Worm (Caenorhabditis elegans) whole organism, mixed stage, embryonic: ENCODE data around the gene W05B2.2.

ENCODE experiments used
- M03D4.4 ChIP-seq: sonication (generic microtip); optimal IDR thresholded peaks from 2 replicates; lab custom pipeline; 2017; ENCODE audit warnings: mild to moderate bottlenecking, missing genetic modification characterization, missing compliant biosample characterization
- blmp-1 ChIP-seq: fragments of 150-350 bp; optimal IDR thresholded peaks from 2 replicates; lab custom pipeline; 2014; ENCODE audit warnings: missing biosample characterization, missing genetic modification characterization
- ceh-39 ChIP-seq: fragments of 150-350 bp; optimal IDR thresholded peaks from 2 replicates; lab custom pipeline; 2014; ENCODE audit warnings: missing biosample characterization, missing genetic modification characterization
- ceh-43 ChIP-seq: fragments of 200-800 bp; sonication (Bioruptor generic); optimal IDR thresholded peaks from 2 replicates; lab custom pipeline; 2018; ENCODE audit warnings: mild to moderate bottlenecking, missing genetic modification characterization, moderate library complexity, missing compliant biosample characterization
- ces-1 ChIP-seq: fragments of 150-350 bp; optimal IDR thresholded peaks from 2 replicates; lab custom pipeline; 2014; ENCODE audit warnings: missing biosample characterization, missing genetic modification reagents, missing genetic modification characterization
- cnd-1 ChIP-seq: fragments of 200-800 bp; sonication (Bioruptor generic); optimal IDR thresholded peaks from 2 replicates; lab custom pipeline; 2018; ENCODE audit warnings: mild to moderate bottlenecking, missing genetic modification characterization, missing compliant biosample characterization
- drap-1 ChIP-seq: fragments of 200-800 bp; sonication (Bioruptor generic); optimal IDR thresholded peaks from 3 replicates; lab custom pipeline; 2018; ENCODE audit warnings: mild to moderate bottlenecking, missing genetic modification characterization, missing compliant biosample characterization
- elt-1 ChIP-seq: sonication (generic microtip); optimal IDR thresholded peaks from 2 replicates; lab custom pipeline; 2017; ENCODE audit warnings: missing genetic modification characterization, mild to moderate bottlenecking, missing compliant biosample characterization, antibody characterized with exemption, moderate library complexity, borderline replicate concordance; ENCODE audit not compliant: insufficient read depth
- elt-3 ChIP-seq: fragments of 150-350 bp; optimal IDR thresholded peaks from 2 replicates; lab custom pipeline; 2014; ENCODE audit warnings: missing biosample characterization, missing genetic modification characterization
- flh-1 ChIP-seq: fragments of 200-800 bp; sonication (Bioruptor generic); optimal IDR thresholded peaks from 2 replicates; lab custom pipeline; 2018; ENCODE audit warnings: mild to moderate bottlenecking, missing genetic modification characterization, moderate library complexity, missing compliant biosample characterization
- ham-2 ChIP-seq: fragments of 200-800 bp; sonication (Bioruptor generic); optimal IDR thresholded peaks from 2 replicates; lab custom pipeline; 2018; ENCODE audit warnings: mild to moderate bottlenecking, missing genetic modification characterization, missing compliant biosample characterization
- hlh-1 ChIP-seq: fragments of 150-350 bp; optimal IDR thresholded peaks from 2 replicates; lab custom pipeline; 2014; ENCODE audit warnings: missing biosample characterization, missing genetic modification reagents, missing genetic modification characterization
- lin-32 ChIP-seq: fragments of 200-800 bp; sonication (Bioruptor generic); optimal IDR thresholded peaks from 2 replicates; lab custom pipeline; 2018; ENCODE audit warnings: mild to moderate bottlenecking, missing genetic modification characterization, missing compliant biosample characterization
- lsy-2 ChIP-seq: fragments of 150-350 bp; optimal IDR thresholded peaks from 2 replicates; lab custom pipeline; 2014; ENCODE audit warnings: missing biosample characterization, missing genetic modification characterization
- mab-5 ChIP-seq: fragments of 150-350 bp; optimal IDR thresholded peaks from 2 replicates; lab custom pipeline; 2014; ENCODE audit warnings: missing biosample characterization, missing genetic modification characterization
- mls-2 ChIP-seq: sonication (generic microtip); optimal IDR thresholded peaks from 2 replicates; lab custom pipeline; 2016; ENCODE audit warnings: mild to moderate bottlenecking, missing genetic modification characterization, moderate library complexity, missing compliant biosample characterization
- nhr-12 ChIP-seq: fragments of 150-350 bp; optimal IDR thresholded peaks from 2 replicates; lab custom pipeline; 2014; ENCODE audit warnings: missing biosample characterization, missing genetic modification characterization
- nhr-2 ChIP-seq: fragments of 150-350 bp; optimal IDR thresholded peaks from 2 replicates; lab custom pipeline; 2014; ENCODE audit warnings: missing biosample characterization, missing genetic modification characterization
- nhr-237 ChIP-seq: fragments of 150-350 bp; optimal IDR thresholded peaks from 2 replicates; lab custom pipeline; 2014; ENCODE audit warnings: missing biosample characterization, missing genetic modification characterization
- nhr-76 ChIP-seq: sonication (generic microtip); optimal IDR thresholded peaks from 2 replicates; lab custom pipeline; 2017; ENCODE audit warnings: missing biosample characterization, missing genetic modification characterization
- sem-2 ChIP-seq: fragments of 200-800 bp; sonication (Bioruptor generic); optimal IDR thresholded peaks from 2 replicates; lab custom pipeline; 2018; ENCODE audit warnings: mild to moderate bottlenecking, missing genetic modification characterization, missing compliant biosample characterization
- snpc-4 ChIP-seq: fragments of 150-350 bp; optimal IDR thresholded peaks from 2 replicates; lab custom pipeline; 2014; ENCODE audit warnings: missing biosample characterization, missing genetic modification characterization
- sptf-1 ChIP-seq: sonication (generic microtip); optimal IDR thresholded peaks from 2 replicates; lab custom pipeline; 2017; ENCODE audit warnings: mild to moderate bottlenecking, missing genetic modification characterization, moderate library complexity, missing compliant biosample characterization
- tbx-8 ChIP-seq: fragments of 200-800 bp; sonication (Bioruptor generic); optimal IDR thresholded peaks from 2 replicates; lab custom pipeline; 2018; ENCODE audit warnings: mild to moderate bottlenecking, missing genetic modification characterization, moderate library complexity, missing compliant biosample characterization
- unc-120 ChIP-seq: sonication (generic microtip); optimal IDR thresholded peaks from 2 replicates; lab custom pipeline; 2017; ENCODE audit warnings: missing genetic modification characterization, missing compliant biosample characterization; ENCODE audit not compliant: poor library complexity, severe bottlenecking
- unc-39 ChIP-seq: fragments of 150-350 bp; optimal IDR thresholded peaks from 2 replicates; lab custom pipeline; 2014; ENCODE audit warnings: missing biosample characterization, missing genetic modification characterization
- unc-62 ChIP-seq: fragments of 150-350 bp; optimal IDR thresholded peaks from 2 replicates; lab custom pipeline; 2014; ENCODE audit warnings: missing biosample characterization, missing genetic modification reagents, missing genetic modification characterization
- zip-8 ChIP-seq: fragments of 150-350 bp; optimal IDR thresholded peaks from 2 replicates; lab custom pipeline; 2014; ENCODE audit warnings: missing biosample characterization, missing genetic modification characterization
- ztf-11 ChIP-seq: fragments of 150-350 bp; optimal IDR thresholded peaks from 2 replicates; lab custom pipeline; 2014; ENCODE audit warnings: missing biosample characterization, missing genetic modification characterization

W05B2.2 gene

DNA sequence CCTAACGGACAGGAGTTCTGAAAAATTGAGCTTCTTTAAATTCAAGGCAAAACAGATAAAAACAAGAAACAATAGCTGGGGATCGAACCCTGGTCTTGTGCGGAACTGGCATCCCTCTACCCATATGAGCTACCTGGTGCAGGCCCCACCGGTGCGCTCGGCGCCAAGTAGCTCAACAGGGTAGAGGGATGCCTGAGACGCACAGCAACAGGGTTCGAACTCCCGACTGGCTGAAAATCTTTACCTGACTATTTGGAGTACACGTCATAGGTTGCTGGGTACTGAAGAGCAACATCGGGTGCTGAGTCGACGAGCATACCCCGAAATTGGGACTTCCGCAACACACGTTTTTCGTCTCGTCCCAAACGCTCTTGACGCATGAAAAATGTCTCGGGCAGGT is 4.0 kb downstream of the W05B2.2 start:
- no peak for TF ChIP-seq unc-62

DNA sequence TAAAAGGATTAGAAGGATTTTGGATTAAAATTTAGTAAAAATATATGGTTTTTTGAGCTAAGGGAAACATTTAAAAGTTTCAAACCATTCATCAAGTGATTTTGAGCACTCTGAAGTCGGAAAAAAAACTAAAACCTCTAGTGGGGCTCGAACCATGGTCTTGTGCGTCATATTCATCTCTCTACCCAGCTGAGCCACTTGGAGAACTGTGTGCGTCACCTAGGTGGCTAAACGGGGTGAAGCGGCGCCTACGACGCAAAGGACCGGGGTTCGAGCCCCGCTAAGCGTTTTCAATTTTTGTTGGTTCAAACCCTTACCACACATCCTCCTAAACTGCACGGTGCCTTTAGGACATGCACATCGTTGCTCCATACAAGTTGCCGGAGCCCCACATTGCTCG is 6.5 kb downstream of the W05B2.2 start:
- TF ChIP-seq ham-2 (GFP tag; lab: Kevin White, UChicago): no peak
- no peak for TF ChIP-seq drap-1 (GFP tag; lab: Kevin White, UChicago)
- TF ChIP-seq nhr-76 (tag; lab: Kevin White, UChicago): no peak
- TF ChIP-seq ces-1 (GFP tag; lab: Kevin White, UChicago): no peak
- no peak for TF ChIP-seq hlh-1 (tag; lab: Kevin White, UChicago)
- no peak for TF ChIP-seq unc-120 (tag; lab: Kevin White, UChicago)
- TF ChIP-seq unc-39 (tag; lab: Kevin White, UChicago): no peak
- no peak for TF ChIP-seq sptf-1 (tag; lab: Kevin White, UChicago)
- no peak for TF ChIP-seq snpc-4 (tag; lab: Kevin White, UChicago)
- TF ChIP-seq zip-8 (tag; lab: Kevin White, UChicago): no peak
- no peak for TF ChIP-seq M03D4.4 (tag; lab: Kevin White, UChicago)
- no peak for TF ChIP-seq nhr-2 (tag; lab: Kevin White, UChicago)
- TF ChIP-seq mab-5 (tag; lab: Kevin White, UChicago): no peak
- no peak for TF ChIP-seq elt-1 (tag; lab: Kevin White, UChicago)
- TF ChIP-seq ztf-11 (tag; lab: Kevin White, UChicago): no peak

DNA sequence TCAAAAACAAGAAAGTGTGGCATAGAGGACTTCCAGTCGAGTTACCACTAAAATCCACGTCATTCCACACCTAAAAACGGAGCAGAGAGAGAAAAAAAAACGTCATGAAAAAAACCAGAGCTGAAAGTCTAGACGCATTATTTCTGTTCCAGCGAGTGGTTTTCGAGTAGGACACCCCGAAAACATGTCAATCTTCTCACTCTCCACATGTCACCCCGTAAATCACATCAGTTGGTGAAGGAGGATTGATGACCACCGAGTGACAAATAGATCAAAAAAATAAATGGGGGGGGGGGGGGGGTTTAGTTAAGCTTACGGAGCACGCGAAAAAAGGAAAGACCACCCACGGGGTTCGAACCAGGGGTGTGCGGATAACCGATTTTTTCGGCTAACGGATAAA is 9.2 kb downstream of the W05B2.2 start:
- no peak for TF ChIP-seq tbx-8 (GFP tag; lab: Kevin White, UChicago)
- TF ChIP-seq unc-62: peak; percentile 22

DNA sequence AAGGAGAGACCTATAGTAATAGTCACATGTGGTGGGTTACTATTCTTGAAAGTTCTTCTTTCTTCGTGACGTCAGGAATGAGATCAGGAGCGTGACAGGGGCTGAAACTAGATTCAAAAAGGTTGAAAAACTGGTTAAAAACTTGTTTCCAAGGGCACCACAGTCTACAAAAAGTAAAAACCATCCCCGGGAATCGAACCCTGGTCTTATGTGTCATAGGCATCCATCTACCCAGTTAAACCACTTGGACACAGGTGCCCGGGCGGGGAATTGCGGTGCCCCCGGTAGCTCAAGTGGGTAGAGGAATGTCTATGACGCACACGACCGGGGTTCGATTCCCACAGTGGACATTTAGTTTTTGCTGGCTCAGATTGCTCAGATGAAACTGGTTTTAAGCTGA is 9.7 kb downstream of the W05B2.2 start:
- TF ChIP-seq unc-120 (tag; lab: Kevin White, UChicago): no peak
- no peak for TF ChIP-seq ztf-11 (tag; lab: Kevin White, UChicago)
- TF ChIP-seq ceh-43 (GFP tag; lab: Kevin White, UChicago): no peak
- no peak for TF ChIP-seq mab-5 (tag; lab: Kevin White, UChicago)
- TF ChIP-seq sem-2: no peak
- TF ChIP-seq cnd-1 (tag; lab: Kevin White, UChicago): no peak
- TF ChIP-seq M03D4.4 (tag; lab: Kevin White, UChicago): no peak

DNA sequence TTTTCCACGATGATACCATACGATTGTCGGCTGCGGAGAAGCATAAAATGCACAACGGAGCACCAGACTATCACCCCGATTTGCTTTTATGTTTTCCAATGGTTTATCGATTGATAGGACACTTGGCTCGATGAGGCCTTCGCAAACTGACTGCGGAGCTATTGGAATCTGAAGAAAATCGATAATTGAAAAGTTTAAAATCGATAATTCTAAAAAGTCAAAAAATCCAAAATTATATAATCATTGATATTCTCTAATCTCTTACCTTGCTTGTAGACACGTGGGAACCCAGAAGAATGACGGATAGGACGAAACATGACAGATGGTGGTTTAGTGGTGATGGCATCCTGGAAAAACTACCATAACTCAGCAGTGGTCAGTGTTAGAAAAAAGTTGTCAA is 13.8 kb downstream of the W05B2.2 start, which contains the start of gene zig-5:
zig-5 (minus strand) TSS at position 349 of the 400 bp plus-strand sequence.
- no peak for TF ChIP-seq sptf-1 (tag; lab: Kevin White, UChicago)
- TF ChIP-seq mab-5 (tag; lab: Kevin White, UChicago): no peak
- no peak for TF ChIP-seq ces-1 (GFP tag; lab: Kevin White, UChicago)
- TF ChIP-seq flh-1 (GFP tag; lab: Kevin White, UChicago): no peak
- no peak for TF ChIP-seq ham-2 (GFP tag; lab: Kevin White, UChicago)
- no peak for TF ChIP-seq mls-2 (tag; lab: Kevin White, UChicago)
- TF ChIP-seq nhr-12 (tag; lab: Kevin White, UChicago): no peak
- TF ChIP-seq nhr-237: no peak
- no peak for TF ChIP-seq drap-1 (GFP tag; lab: Kevin White, UChicago)
- TF ChIP-seq lsy-2 (tag; lab: Kevin White, UChicago): no peak
- TF ChIP-seq ceh-39 (tag; lab: Kevin White, UChicago): no peak
- TF ChIP-seq elt-1 (tag; lab: Kevin White, UChicago): no peak
- TF ChIP-seq lin-32 (GFP tag; lab: Kevin White, UChicago): no peak
- TF ChIP-seq zip-8 (tag; lab: Kevin White, UChicago): no peak
- no peak for TF ChIP-seq cnd-1 (tag; lab: Kevin White, UChicago)
- TF ChIP-seq sem-2: no peak
- TF ChIP-seq elt-3 (tag; lab: Kevin White, UChicago): no peak
- no peak for TF ChIP-seq blmp-1 (tag; lab: Kevin White, UChicago)
- TF ChIP-seq ztf-11 (tag; lab: Kevin White, UChicago): no peak

DNA sequence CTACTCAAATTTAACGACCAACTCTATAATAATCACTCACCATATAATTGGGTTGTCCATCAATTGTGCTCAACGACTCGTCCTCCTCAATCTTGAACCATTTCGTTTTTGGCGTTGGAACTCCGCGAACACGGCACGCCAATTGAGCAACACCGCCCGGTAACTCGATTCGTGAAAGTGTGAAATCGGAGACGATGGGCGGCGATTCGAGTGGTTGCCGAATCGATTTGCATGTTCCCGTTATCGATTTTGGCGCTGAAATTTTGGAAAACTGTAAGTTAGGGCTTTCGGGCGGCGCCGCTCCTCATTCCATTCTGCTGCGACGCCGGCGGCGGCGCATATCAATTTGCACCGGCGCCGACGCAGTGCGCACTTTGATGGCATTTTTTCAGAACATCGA is 15.2 kb downstream of the W05B2.2 start:
- TF ChIP-seq flh-1 (GFP tag; lab: Kevin White, UChicago): no peak
- no peak for TF ChIP-seq sem-2
- TF ChIP-seq ztf-11 (tag; lab: Kevin White, UChicago): no peak
- TF ChIP-seq ham-2 (GFP tag; lab: Kevin White, UChicago): no peak
